Worm (Caenorhabditis elegans): ENCODE results near the gene K12H6.4.

- no peak for TF ChIP-seq aly-2 (tag; optimal IDR thresholded peaks at IDR 0.05)
- no peak for TF ChIP-seq pqm-1 (tag; optimal IDR thresholded peaks at IDR 0.05)
- no peak for TF ChIP-seq Y48G9A.11 (GFP tag; IDR thresholded peaks at IDR 0.05)
- no peak for TF ChIP-seq ztf-11 (tag; optimal IDR thresholded peaks at IDR 0.05)
- TF ChIP-seq egl-27 (tag; optimal IDR thresholded peaks at IDR 0.05) = no peak
- no peak for TF ChIP-seq mdl-1 (tag; optimal IDR thresholded peaks at IDR 0.05)
- TF ChIP-seq unc-130 (GFP tag; optimal IDR thresholded peaks at IDR 0.05) = no peak
- TF ChIP-seq nhr-76 (tag; optimal IDR thresholded peaks at IDR 0.05) = no peak
- TF ChIP-seq mdt-29 (GFP tag; IDR thresholded peaks at IDR 0.05) = no peak
- no peak for TF ChIP-seq lin-39 (tag; optimal IDR thresholded peaks at IDR 0.05)
- TF ChIP-seq lir-3 (tag; optimal IDR thresholded peaks at IDR 0.05) = no peak
- TF ChIP-seq dve-1 (tag; optimal IDR thresholded peaks at IDR 0.05; ENCODE audit: insufficient read depth) = no peak
Observed at ce11 chrII:2781355-2781754, 42.7 kb downstream of the K12H6.4 start, which contains the start of gene F08D12.2.

Measured in whole organism, L4 larva.